Fruit fly (Drosophila melanogaster) whole organism, embryonic: Measurements from ENCODE around the gene CG10337.

ENCODE experiments used
- Abd-B ChIP-seq: fragments of 200-800 bp; sonication (Bioruptor generic); optimal IDR thresholded peaks from 2 replicates; lab custom pipeline; 2018; ENCODE audit warnings: missing biosample characterization, mild to moderate bottlenecking, missing genetic modification characterization, moderate library complexity
- Ada2b ChIP-seq: fragments of 200-800 bp; sonication (Bioruptor generic); IDR thresholded peaks from 2 replicates; pipeline ENCODE4 v1.3.6; 2022; ENCODE audit warnings: missing biosample characterization, missing genetic modification characterization
- C15 ChIP-seq: fragments of 200-800 bp; sonication (Bioruptor generic); IDR thresholded peaks from 3 replicates; pipeline ENCODE4 v1.3.6; 2022; ENCODE audit warnings: missing biosample characterization, missing genetic modification characterization
- CG11723 ChIP-seq: fragments of 200-800 bp; sonication (Bioruptor generic); optimal IDR thresholded peaks from 2 replicates; lab custom pipeline; 2017; ENCODE audit warnings: missing biosample characterization, mild to moderate bottlenecking, missing genetic modification characterization
- CG12391 ChIP-seq: fragments of 200-800 bp; sonication (Bioruptor generic); optimal IDR thresholded peaks from 3 replicates; lab custom pipeline; 2018; ENCODE audit warnings: missing biosample characterization, mild to moderate bottlenecking, missing genetic modification characterization, moderate library complexity
- CG12769 ChIP-seq: fragments of 200-800 bp; sonication (Bioruptor generic); optimal IDR thresholded peaks from 2 replicates; lab custom pipeline; 2019; ENCODE audit warnings: missing biosample characterization, mild to moderate bottlenecking, missing genetic modification characterization, moderate library complexity
- CG12942 ChIP-seq: fragments of 200-800 bp; sonication (Bioruptor generic); optimal IDR thresholded peaks from 3 replicates; lab custom pipeline; 2016; ENCODE audit warnings: missing biosample characterization, missing genetic modification characterization
- CG1602 ChIP-seq: fragments of 200-800 bp; sonication (Bioruptor generic); optimal IDR thresholded peaks from 3 replicates; lab custom pipeline; 2016; ENCODE audit warnings: missing biosample characterization, missing genetic modification characterization
- CG17328 ChIP-seq: fragments of 200-800 bp; sonication (Bioruptor generic); IDR thresholded peaks from 2 replicates; pipeline ENCODE4 v1.3.6; 2022; ENCODE audit warnings: missing biosample characterization, missing genetic modification characterization
- CG2678 ChIP-seq: fragments of 200-800 bp; sonication (Bioruptor generic); optimal IDR thresholded peaks from 3 replicates; lab custom pipeline; 2019; ENCODE audit warnings: missing biosample characterization, mild to moderate bottlenecking, missing genetic modification characterization, moderate library complexity
- CG30403 ChIP-seq: fragments of 200-800 bp; sonication (Bioruptor generic); optimal IDR thresholded peaks from 3 replicates; lab custom pipeline; 2016; ENCODE audit warnings: missing biosample characterization, missing genetic modification characterization
- CG31224 ChIP-seq: fragments of 200-800 bp; sonication (Bioruptor generic); IDR thresholded peaks from 2 replicates; pipeline ENCODE4 v1.3.6; 2022; ENCODE audit warnings: missing biosample characterization, missing genetic modification characterization
- CG3838 ChIP-seq: fragments of 200-800 bp; sonication (Bioruptor generic); optimal IDR thresholded peaks from 3 replicates; lab custom pipeline; 2016; ENCODE audit warnings: missing biosample characterization, missing genetic modification characterization
- CG43689 ChIP-seq: fragments of 200-800 bp; sonication (Bioruptor generic); IDR thresholded peaks from 2 replicates; pipeline ENCODE4 v1.3.6; 2022; ENCODE audit warnings: missing biosample characterization, missing genetic modification characterization
- CG4730 ChIP-seq: fragments of 200-800 bp; sonication (Bioruptor generic); IDR thresholded peaks from 2 replicates; pipeline ENCODE4 v1.3.6; 2022; ENCODE audit warnings: missing biosample characterization, missing genetic modification characterization
- CG6254 ChIP-seq: fragments of 200-800 bp; sonication (Bioruptor generic); optimal IDR thresholded peaks from 3 replicates; lab custom pipeline; 2017; ENCODE audit warnings: mild to moderate bottlenecking, missing biosample characterization, missing genetic modification reagents, missing genetic modification characterization
- CG6683 ChIP-seq: fragments of 200-800 bp; sonication (Bioruptor generic); optimal IDR thresholded peaks from 2 replicates; lab custom pipeline; 2017; ENCODE audit warnings: missing biosample characterization, mild to moderate bottlenecking, missing genetic modification characterization, missing genetic modification reagents
- CG6689 ChIP-seq: fragments of 200-800 bp; sonication (Bioruptor generic); IDR thresholded peaks from 2 replicates; pipeline ENCODE4 v1.3.6; 2022; ENCODE audit warnings: missing biosample characterization, missing genetic modification characterization
- CG9932 ChIP-seq: fragments of 200-800 bp; sonication (Bioruptor generic); IDR thresholded peaks from 2 replicates; pipeline ENCODE4 v1.3.6; 2022; ENCODE audit warnings: missing biosample characterization, missing genetic modification characterization
- D ChIP-seq, 2 experiments: fragments of 200-800 bp in 1 of 2; fragments of >200 bp in 1 of 2; sonication (Bioruptor generic) in 1 of 2; optimal IDR thresholded peaks; 2 replicates in 1 of 2; 3 replicates in 1 of 2; lab custom pipeline; 2017; ENCODE audit warnings: mild to moderate bottlenecking in 1 of 2, missing biosample characterization in 1 of 2, missing genetic modification characterization in 1 of 2, missing genetic modification reagents in 1 of 2
- D19B ChIP-seq: fragments of 200-800 bp; sonication (Bioruptor generic); optimal IDR thresholded peaks from 2 replicates; lab custom pipeline; 2017; ENCODE audit warnings: missing biosample characterization, mild to moderate bottlenecking, missing genetic modification characterization
- Doc3 ChIP-seq: fragments of 200-800 bp; sonication (Bioruptor generic); IDR thresholded peaks from 3 replicates; pipeline ENCODE4 v1.3.6; 2022; ENCODE audit warnings: missing biosample characterization, missing genetic modification characterization; ENCODE audit not compliant: partially characterized antibody
- E2f1 ChIP-seq: fragments of 200-800 bp; sonication (Bioruptor generic); IDR thresholded peaks from 2 replicates; pipeline ENCODE4 v1.3.6; 2022; ENCODE audit warnings: missing biosample characterization, missing genetic modification characterization
- Eip74EF ChIP-seq, 2 experiments: fragments of 200-800 bp in 1 of 2; fragments of >200 bp in 1 of 2; sonication (Bioruptor generic) in 1 of 2; optimal IDR thresholded peaks; 2 replicates each; lab custom pipeline; 2017 to 2019; ENCODE audit warnings: missing biosample characterization in 2 of 2, missing genetic modification characterization in 2 of 2, mild to moderate bottlenecking in 1 of 2, moderate library complexity in 1 of 2
- Elba2 ChIP-seq: fragments of 200-800 bp; sonication (Bioruptor generic); optimal IDR thresholded peaks from 3 replicates; lab custom pipeline; 2016; ENCODE audit warnings: missing biosample characterization, missing genetic modification characterization
- Max ChIP-seq: fragments of 200-800 bp; sonication (Bioruptor generic); optimal IDR thresholded peaks from 2 replicates; lab custom pipeline; 2016; ENCODE audit warnings: missing biosample characterization, mild to moderate bottlenecking, missing genetic modification characterization
- Meics ChIP-seq: fragments of 200-800 bp; sonication (Bioruptor generic); optimal IDR thresholded peaks from 2 replicates; lab custom pipeline; 2017; ENCODE audit warnings: missing biosample characterization, mild to moderate bottlenecking, missing genetic modification characterization
- Neu2 ChIP-seq: fragments of 200-800 bp; sonication (Bioruptor generic); optimal IDR thresholded peaks from 3 replicates; lab custom pipeline; 2016; ENCODE audit warnings: missing biosample characterization, missing genetic modification characterization, borderline replicate concordance
- Side ChIP-seq: fragments of 200-800 bp; sonication (Bioruptor generic); optimal IDR thresholded peaks from 2 replicates; lab custom pipeline; 2016; ENCODE audit warnings: missing biosample characterization, missing genetic modification characterization
- Tbp ChIP-seq: fragments of >200 bp; optimal IDR thresholded peaks from 2 replicates; lab custom pipeline; 2018; ENCODE audit warnings: missing biosample characterization, missing genetic modification characterization
- Xrp1 ChIP-seq: fragments of 200-800 bp; sonication (Bioruptor generic); IDR thresholded peaks from 2 replicates; pipeline ENCODE4 v1.3.6; 2022; ENCODE audit warnings: missing biosample characterization, missing genetic modification characterization
- cad ChIP-seq: fragments of >200 bp; optimal IDR thresholded peaks from 2 replicates; lab custom pipeline; 2017; ENCODE audit warnings: missing biosample characterization, missing genetic modification characterization
- crc ChIP-seq: fragments of 200-800 bp; sonication (Bioruptor generic); optimal IDR thresholded peaks from 2 replicates; lab custom pipeline; 2016; ENCODE audit warnings: missing biosample characterization, missing genetic modification characterization
- eve ChIP-seq, 2 experiments: fragments of >200 bp; optimal IDR thresholded peaks; 2 replicates each; lab custom pipeline; 2017; ENCODE audit warnings: missing biosample characterization in 2 of 2, missing genetic modification characterization in 2 of 2
- hbn ChIP-seq: fragments of 200-800 bp; sonication (Bioruptor generic); IDR thresholded peaks from 2 replicates; pipeline ENCODE4 v1.3.6; 2022; ENCODE audit warnings: missing biosample characterization, missing genetic modification characterization; ENCODE audit not compliant: partially characterized antibody
- hth ChIP-seq: fragments of >200 bp; optimal IDR thresholded peaks from 2 replicates; lab custom pipeline; 2017; ENCODE audit warnings: inconsistent platforms
- jing ChIP-seq: fragments of 200-800 bp; sonication (Bioruptor generic); optimal IDR thresholded peaks from 2 replicates; lab custom pipeline; 2018; ENCODE audit warnings: missing biosample characterization, mild to moderate bottlenecking, missing genetic modification characterization
- ken ChIP-seq: fragments of 200-800 bp; sonication (Bioruptor generic); IDR thresholded peaks from 3 replicates; pipeline ENCODE4 v1.3.6; 2022; ENCODE audit warnings: missing biosample characterization, missing genetic modification characterization
- lola ChIP-seq, 3 experiments: fragments of >200 bp in 2 of 3; fragments of 200-800 bp in 1 of 3; sonication (Bioruptor generic) in 1 of 3; optimal IDR thresholded peaks; 2 replicates each; lab custom pipeline; 2017 to 2019; ENCODE audit warnings: missing biosample characterization in 3 of 3, missing genetic modification characterization in 3 of 3, mild to moderate bottlenecking in 1 of 3, moderate library complexity in 1 of 3
- maf-S ChIP-seq: fragments of 200-800 bp; sonication (Bioruptor generic); optimal IDR thresholded peaks from 2 replicates; lab custom pipeline; 2016; ENCODE audit warnings: missing biosample characterization, missing genetic modification characterization
- mirr ChIP-seq: fragments of 200-800 bp; sonication (Bioruptor generic); optimal IDR thresholded peaks from 3 replicates; lab custom pipeline; 2018; ENCODE audit warnings: missing biosample characterization, mild to moderate bottlenecking, missing genetic modification characterization
- nau ChIP-seq: fragments of 200-800 bp; sonication (Bioruptor generic); optimal IDR thresholded peaks from 3 replicates; lab custom pipeline; 2017; ENCODE audit warnings: missing biosample characterization, mild to moderate bottlenecking, missing genetic modification characterization, missing genetic modification reagents
- psq ChIP-seq: fragments of 200-800 bp; sonication (Bioruptor generic); optimal IDR thresholded peaks from 2 replicates; lab custom pipeline; 2017; ENCODE audit warnings: missing biosample characterization, missing genetic modification characterization
- sd ChIP-seq: fragments of 200-800 bp; sonication (Bioruptor generic); optimal IDR thresholded peaks from 3 replicates; lab custom pipeline; 2018; ENCODE audit warnings: missing biosample characterization, mild to moderate bottlenecking, missing genetic modification characterization, moderate library complexity
- slou ChIP-seq: fragments of 200-800 bp; sonication (Bioruptor generic); optimal IDR thresholded peaks from 3 replicates; lab custom pipeline; 2016; ENCODE audit warnings: missing biosample characterization, missing genetic modification characterization
- sob ChIP-seq: fragments of 200-800 bp; sonication (Bioruptor generic); IDR thresholded peaks from 2 replicates; pipeline ENCODE4 v1.3.6; 2022; ENCODE audit warnings: missing biosample characterization, missing genetic modification characterization
- sqz ChIP-seq: fragments of 200-800 bp; sonication (Bioruptor generic); optimal IDR thresholded peaks from 3 replicates; lab custom pipeline; 2018; ENCODE audit warnings: missing biosample characterization, mild to moderate bottlenecking, missing genetic modification characterization
- ssp ChIP-seq: fragments of 200-800 bp; sonication (Bioruptor generic); IDR thresholded peaks from 2 replicates; pipeline ENCODE4 v1.3.6; 2022; ENCODE audit warnings: missing biosample characterization, missing genetic modification characterization
- sug ChIP-seq: fragments of 200-800 bp; optimal IDR thresholded peaks from 2 replicates; lab custom pipeline; 2019; ENCODE audit warnings: missing biosample characterization, mild to moderate bottlenecking, missing genetic modification characterization, moderate library complexity
- wek ChIP-seq: fragments of 200-800 bp; sonication (Bioruptor generic); optimal IDR thresholded peaks from 3 replicates; lab custom pipeline; 2018; ENCODE audit warnings: missing biosample characterization, mild to moderate bottlenecking, missing genetic modification characterization, moderate library complexity

CG10337 gene

dm6 chr2L:19582185-19582584, 35.4 kb upstream of the CG10337 start, which contains the start of gene Hakai (continued):
- peak; percentile 14 for TF ChIP-seq CG12942 (GFP tag; lab: Kevin White, UChicago)
- TF ChIP-seq psq (GFP tag; lab: Kevin White, UChicago) = no peak
- TF ChIP-seq lola (GFP tag; optimal IDR thresholded peaks at IDR 0.05; lab: Kevin White, UChicago) = peak in 1 of 3 experiments; percentile 15
- peak; percentile 83 for TF ChIP-seq CG9932
- TF ChIP-seq ssp (GFP tag; lab: Robert Waterston, UW) = peak; percentile 57
- TF ChIP-seq D (optimal IDR thresholded peaks at IDR 0.05; lab: Kevin White, UChicago) = no peak
- TF ChIP-seq D (GFP tag; optimal IDR thresholded peaks at IDR 0.05; lab: Kevin White, UChicago) = peak; percentile 1
- TF ChIP-seq sob (GFP tag; lab: Robert Waterston, UW) = peak; percentile 60
- no peak for TF ChIP-seq hth (lab: Kevin White, UChicago)
- no peak for TF ChIP-seq mirr (GFP tag; lab: Kevin White, UChicago)
- TF ChIP-seq Neu2 (GFP tag; lab: Kevin White, UChicago) = peak; percentile 8
- TF ChIP-seq CG4730 (GFP tag; lab: Robert Waterston, UW) = no peak
- TF ChIP-seq jing (GFP tag; lab: Kevin White, UChicago) = no peak
- peak; percentile 37 for TF ChIP-seq CG1602 (GFP tag; lab: Kevin White, UChicago)
- no peak for TF ChIP-seq sd
- no peak for TF ChIP-seq Eip74EF (GFP tag; optimal IDR thresholded peaks at IDR 0.05; lab: Kevin White, UChicago)
- TF ChIP-seq nau (GFP tag; lab: Kevin White, UChicago) = no peak
- TF ChIP-seq C15 (GFP tag; lab: Robert Waterston, UW) = no peak
- TF ChIP-seq CG12769 (tag; lab: Kevin White, UChicago) = no peak
- TF ChIP-seq CG30403 (GFP tag; lab: Kevin White, UChicago) = peak; percentile 77
- TF ChIP-seq CG43689 = no peak
- TF ChIP-seq Xrp1 (GFP tag; lab: Robert Waterston, UW) = peak; percentile 45; the same call in 1 of the 2 replicates
- TF ChIP-seq Doc3 (GFP tag; lab: Robert Waterston, UW) = no peak
- TF ChIP-seq sug (tag; lab: Kevin White, UChicago) = peak; percentile 63
- no peak for TF ChIP-seq eve (GFP tag; optimal IDR thresholded peaks at IDR 0.05; lab: Kevin White, UChicago)
- peak; percentile 52; the same call in 1 of the 2 replicates for TF ChIP-seq Ada2b (GFP tag; lab: Robert Waterston, UW)
- TF ChIP-seq CG6683 (GFP tag; lab: Kevin White, UChicago) = no peak
- TF ChIP-seq Abd-B (GFP tag; lab: Kevin White, UChicago) = peak; percentile 31
- peak; percentile 46 for TF ChIP-seq Max
- peak; percentile 35 for TF ChIP-seq CG6254 (GFP tag; lab: Kevin White, UChicago)
- TF ChIP-seq Side = peak; percentile 51
- TF ChIP-seq cad (GFP tag; lab: Kevin White, UChicago) = no peak
- peak; percentile 1 for TF ChIP-seq CG11723 (GFP tag; lab: Kevin White, UChicago)
- TF ChIP-seq crc (GFP tag; lab: Kevin White, UChicago) = peak; percentile 41
- peak; percentile 48 for TF ChIP-seq slou
- 0 out of 2 replicates have a peak, but pooled peaks have one; percentile 44 for TF ChIP-seq hbn (GFP tag; lab: Robert Waterston, UW)
- peak; percentile 5 for TF ChIP-seq maf-S (GFP tag; lab: Kevin White, UChicago)
- no peak for TF ChIP-seq D19B
- TF ChIP-seq wek = no peak
- TF ChIP-seq ken (GFP tag; lab: Robert Waterston, UW) = peak; percentile 62
- TF ChIP-seq sqz (GFP tag; lab: Kevin White, UChicago) = no peak
- TF ChIP-seq CG31224 (GFP tag; lab: Robert Waterston, UW) = peak; percentile 34; the same call in 1 of the 2 replicates
- no peak for TF ChIP-seq Tbp
- TF ChIP-seq CG2678 (tag; lab: Kevin White, UChicago) = peak; percentile 45
- peak; percentile 18 for TF ChIP-seq Meics (GFP tag; lab: Kevin White, UChicago)
- 0 out of 2 replicates have a peak, but pooled peaks have one; percentile 31 for TF ChIP-seq E2f1 (GFP tag; lab: Robert Waterston, UW)
- peak; percentile 13 for TF ChIP-seq CG12391
- TF ChIP-seq CG17328 (GFP tag; lab: Robert Waterston, UW) = no peak; the same call in 1 of the 2 replicates
- peak; percentile 52 for TF ChIP-seq CG6689 (GFP tag; lab: Robert Waterston, UW)
- peak; percentile 1 for TF ChIP-seq Elba2 (GFP tag; lab: Kevin White, UChicago)
- TF ChIP-seq CG3838 = no peak
